Worm (Caenorhabditis elegans) whole organism, L3 larva: Measurements from ENCODE around the gene F59A6.3.

Experiments used
- ceh-28 ChIP-seq: fragments of 150-350 bp; optimal IDR thresholded peaks from 2 replicates; lab custom pipeline; 2014; ENCODE audit warnings: missing biosample characterization, missing genetic modification reagents, missing genetic modification characterization
- elt-3 ChIP-seq, 3 experiments: fragments of 150-350 bp in 1 of 3; sonication (generic microtip) in 2 of 3; optimal IDR thresholded peaks; 2 replicates in 2 of 3; 4 replicates in 1 of 3; lab custom pipeline; 2014 to 2017; ENCODE audit warnings: missing biosample characterization in 3 of 3, missing genetic modification characterization in 3 of 3
- jun-1 ChIP-seq: fragments of 150-350 bp; optimal IDR thresholded peaks from 2 replicates; lab custom pipeline; 2014; ENCODE audit warnings: missing biosample characterization, missing genetic modification reagents, missing genetic modification characterization
- lin-39 ChIP-seq: fragments of 150-350 bp; optimal IDR thresholded peaks from 2 replicates; lab custom pipeline; 2018; ENCODE audit warnings: missing biosample characterization, missing genetic modification reagents, missing genetic modification characterization
- nhr-12 ChIP-seq: fragments of 150-350 bp; optimal IDR thresholded peaks from 2 replicates; lab custom pipeline; 2014; ENCODE audit warnings: missing biosample characterization, missing genetic modification characterization
- nhr-25 ChIP-seq: sonication (generic microtip); optimal IDR thresholded peaks from 2 replicates; lab custom pipeline; 2017; ENCODE audit warnings: missing biosample characterization, missing genetic modification characterization
- nhr-67 ChIP-seq: fragments of 150-350 bp; optimal IDR thresholded peaks from 2 replicates; lab custom pipeline; 2014; ENCODE audit warnings: missing biosample characterization, missing genetic modification characterization
- tbx-2 ChIP-seq: sonication (generic microtip); optimal IDR thresholded peaks from 2 replicates; lab custom pipeline; 2016; ENCODE audit warnings: mild to moderate bottlenecking, missing genetic modification characterization, missing compliant biosample characterization
- unc-39 ChIP-seq: sonication (generic microtip); optimal IDR thresholded peaks from 4 replicates; lab custom pipeline; 2017; ENCODE audit warnings: missing biosample characterization, missing genetic modification characterization
- zag-1 ChIP-seq: fragments of 150-350 bp; optimal IDR thresholded peaks from 2 replicates; lab custom pipeline; 2014; ENCODE audit warnings: missing biosample characterization, missing genetic modification characterization
- ztf-11 ChIP-seq: fragments of 150-350 bp; optimal IDR thresholded peaks from 2 replicates; lab custom pipeline; 2014; ENCODE audit warnings: missing biosample characterization, missing genetic modification characterization

ce11 chrII:5018578-5018977 is 10.4 kb downstream of the F59A6.3 start:
- TF ChIP-seq unc-39 (no peak), nhr-12 (no peak), tbx-2 (tag; lab: Kevin White, UChicago) (no peak), elt-3 (tag; optimal IDR thresholded peaks at IDR 0.05; lab: Kevin White, UChicago) (no peak), jun-1 (tag; lab: Kevin White, UChicago) (no peak), lin-39 (tag; lab: Kevin White, UChicago) (no peak), zag-1 (tag; lab: Kevin White, UChicago) (no peak), nhr-67 (tag; lab: Kevin White, UChicago) (no peak), ceh-28 (tag; lab: Kevin White, UChicago) (no peak), ztf-11 (tag; lab: Kevin White, UChicago) (no peak), nhr-25 (tag; lab: Kevin White, UChicago) (no peak)
